Worm (Caenorhabditis elegans): ENCODE measurements around the gene sma-6.

ce11 chrII:6286865-6287264, 37.4 kb upstream of the sma-6 start, which contains the start of gene F13H8.6:
- no peak for TF ChIP-seq W03F9.2 (tag; optimal IDR thresholded peaks at IDR 0.05)
- TF ChIP-seq him-1 (tag; optimal IDR thresholded peaks at IDR 0.05), result no peak
- TF ChIP-seq dao-5 (tag; optimal IDR thresholded peaks at IDR 0.05), result no peak

Measured in whole organism, L4/young adult.